Worm (Caenorhabditis elegans) whole organism, L4/young adult: ENCODE data around the gene col-140.

Source experiments
- W03F9.2 ChIP-seq: fragments of 150-350 bp; optimal IDR thresholded peaks from 2 replicates; lab custom pipeline; 2014; ENCODE audit warnings: missing biosample characterization, missing genetic modification characterization
- dao-5 ChIP-seq: sonication (generic microtip); optimal IDR thresholded peaks from 2 replicates; lab custom pipeline; 2016; ENCODE audit warnings: missing genotype, missing genetic modification characterization, moderate library complexity, missing compliant biosample characterization
- him-1 ChIP-seq: sonication (generic microtip); optimal IDR thresholded peaks from 2 replicates; lab custom pipeline; 2016; ENCODE audit warnings: missing genotype, missing genetic modification reagents, missing genetic modification characterization, missing compliant biosample characterization

DNA sequence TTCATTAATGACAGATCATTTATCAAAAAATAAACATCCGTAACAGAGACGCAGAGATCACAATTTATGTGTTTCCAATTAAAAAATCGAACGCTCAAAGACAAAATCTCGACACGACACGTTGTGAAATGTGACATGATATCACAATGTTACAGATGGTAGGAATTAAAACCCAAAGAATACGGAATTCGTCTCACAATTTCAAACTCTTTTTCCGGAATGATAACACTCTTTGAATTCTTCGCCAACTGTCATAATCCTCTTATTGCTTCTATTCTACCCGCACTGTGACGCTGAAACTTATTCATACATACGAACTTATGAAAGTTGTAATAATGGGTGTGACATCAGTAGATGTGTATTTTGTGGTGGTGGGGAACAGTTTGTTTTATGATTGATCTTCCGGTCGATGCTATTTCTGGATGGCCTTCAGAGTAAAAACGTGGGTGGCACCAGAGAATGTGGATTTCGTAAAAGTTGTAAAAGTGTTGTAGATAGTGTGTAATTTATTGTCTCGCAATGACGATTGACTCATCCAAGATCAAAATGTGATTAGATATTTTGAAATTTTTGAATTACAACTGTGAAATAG lies 20.1 kb downstream of the col-140 start:
- no peak for TF ChIP-seq W03F9.2
- no peak for TF ChIP-seq him-1
- no peak for TF ChIP-seq dao-5
